Fruit fly (Drosophila melanogaster) whole organism, adult: ENCODE measurements around the gene SamDC.
A peak's percentile ranks its signal among the peaks of the same experiment; 100 is the strongest.

Experiments used
- CG11617 ChIP-seq: fragments of 200-800 bp; sonication (Bioruptor generic); optimal IDR thresholded peaks from 2 replicates; lab custom pipeline; 2017; ENCODE audit warnings: mild to moderate bottlenecking, missing biosample characterization, missing genetic modification reagents, missing genetic modification characterization
- CG12768 ChIP-seq: fragments of 200-800 bp; sonication (Bioruptor generic); optimal IDR thresholded peaks from 2 replicates; lab custom pipeline; 2017; ENCODE audit warnings: missing biosample characterization, missing genetic modification characterization, mild to moderate bottlenecking, moderate library complexity, missing genetic modification reagents
- CG14711 ChIP-seq: fragments of 200-800 bp; sonication (Bioruptor generic); optimal IDR thresholded peaks from 2 replicates; lab custom pipeline; 2018; ENCODE audit warnings: missing biosample characterization, mild to moderate bottlenecking, missing genetic modification characterization, moderate library complexity
- CG1620 ChIP-seq: fragments of 200-800 bp; sonication (Bioruptor generic); optimal IDR thresholded peaks from 2 replicates; lab custom pipeline; 2016; ENCODE audit warnings: missing biosample characterization, missing genetic modification characterization
- CG33017 ChIP-seq: fragments of 200-800 bp; sonication (Bioruptor generic); optimal IDR thresholded peaks from 2 replicates; lab custom pipeline; 2018; ENCODE audit warnings: missing biosample characterization, mild to moderate bottlenecking, missing genetic modification characterization, moderate library complexity
- CG5204 ChIP-seq: fragments of 200-800 bp; sonication (Bioruptor generic); optimal IDR thresholded peaks from 2 replicates; lab custom pipeline; 2016; ENCODE audit warnings: missing biosample characterization, missing genetic modification characterization
- CG7045 ChIP-seq: fragments of 200-800 bp; sonication (Bioruptor generic); optimal IDR thresholded peaks from 2 replicates; lab custom pipeline; 2017; ENCODE audit warnings: missing biosample characterization, mild to moderate bottlenecking, missing genetic modification characterization
- CG7101 ChIP-seq: fragments of 200-800 bp; sonication (Bioruptor generic); optimal IDR thresholded peaks from 2 replicates; lab custom pipeline; 2018; ENCODE audit warnings: missing biosample characterization, mild to moderate bottlenecking, missing genetic modification characterization, moderate library complexity
- Clk ChIP-seq: fragments of 200-800 bp; sonication (Bioruptor generic); optimal IDR thresholded peaks from 2 replicates; lab custom pipeline; 2017; ENCODE audit warnings: missing biosample characterization, missing genetic modification characterization
- Crg-1 ChIP-seq: fragments of 200-800 bp; sonication (Bioruptor generic); optimal IDR thresholded peaks from 2 replicates; lab custom pipeline; 2016; ENCODE audit warnings: missing biosample characterization, missing genetic modification characterization
- Hr96 ChIP-seq: fragments of 200-800 bp; sonication (Bioruptor generic); optimal IDR thresholded peaks from 2 replicates; lab custom pipeline; 2016; ENCODE audit warnings: missing biosample characterization, missing genetic modification characterization
- Mnt ChIP-seq: fragments of 200-800 bp; sonication (Bioruptor generic); optimal IDR thresholded peaks from 2 replicates; lab custom pipeline; 2016; ENCODE audit warnings: missing biosample characterization, mild to moderate bottlenecking, missing genetic modification characterization
- bab1 ChIP-seq: fragments of 200-800 bp; sonication (Bioruptor generic); optimal IDR thresholded peaks from 3 replicates; lab custom pipeline; 2019; ENCODE audit warnings: missing biosample characterization, mild to moderate bottlenecking, missing genetic modification characterization, moderate library complexity
- cic ChIP-seq: fragments of 200-800 bp; sonication (Bioruptor generic); optimal IDR thresholded peaks from 2 replicates; lab custom pipeline; 2017; ENCODE audit warnings: missing biosample characterization, mild to moderate bottlenecking, missing genetic modification characterization, moderate library complexity
- cnc ChIP-seq, 2 experiments: fragments of >200 bp; optimal IDR thresholded peaks; 2 replicates each; lab custom pipeline; 2017
- kay ChIP-seq: fragments of 200-800 bp; sonication (Bioruptor generic); peaks from one replicate; lab custom pipeline; 2016; ENCODE audit warnings: missing biosample characterization, missing genetic modification characterization, borderline replicate concordance
- ovo ChIP-seq: fragments of 200-800 bp; sonication (Bioruptor generic); optimal IDR thresholded peaks from 2 replicates; lab custom pipeline; 2016; ENCODE audit warnings: missing biosample characterization, missing genetic modification characterization
- pad ChIP-seq: fragments of 200-800 bp; sonication (Bioruptor generic); optimal IDR thresholded peaks from 3 replicates; lab custom pipeline; 2017; ENCODE audit warnings: missing biosample characterization, missing genetic modification characterization, mild to moderate bottlenecking, moderate library complexity, missing genetic modification reagents
- tj ChIP-seq: fragments of 200-800 bp; sonication (Bioruptor generic); optimal IDR thresholded peaks from 3 replicates; lab custom pipeline; 2017; ENCODE audit warnings: missing biosample characterization, mild to moderate bottlenecking, missing genetic modification characterization, moderate library complexity
- toe ChIP-seq: fragments of 200-800 bp; sonication (Bioruptor generic); optimal IDR thresholded peaks from 2 replicates; lab custom pipeline; 2016; ENCODE audit warnings: missing biosample characterization, missing genetic modification characterization

The SamDC gene

DNA sequence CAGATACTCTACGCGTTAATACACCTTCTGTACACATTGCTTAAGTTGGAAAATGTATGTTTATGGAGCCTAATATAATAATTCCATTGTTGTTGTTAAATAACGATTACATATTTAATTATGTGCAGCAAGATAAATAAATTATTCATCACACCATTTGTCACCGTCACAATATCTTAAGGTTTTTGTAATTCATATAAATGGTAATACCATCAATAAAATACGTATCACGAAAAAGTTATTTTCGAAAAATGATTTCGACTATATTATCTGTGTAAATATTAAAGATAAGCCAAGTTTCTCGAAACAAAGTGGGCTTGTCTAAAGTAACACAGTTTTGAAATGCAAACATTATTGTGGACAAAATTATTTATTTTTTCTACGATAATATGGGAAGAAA is 17.1 kb upstream of the SamDC start, which contains the start of gene CG4995:
TSS of gene CG4995 (plus strand) at position 301 of the 400 bp plus-strand sequence.
- TF ChIP-seq CG5204 (GFP tag; lab: Kevin White, UChicago) (no peak), CG11617 (GFP tag; lab: Kevin White, UChicago) (no peak), CG33017 (tag; lab: Kevin White, UChicago) (no peak), CG7101 (no peak), Hr96 (GFP tag; lab: Kevin White, UChicago) (no peak)

DNA sequence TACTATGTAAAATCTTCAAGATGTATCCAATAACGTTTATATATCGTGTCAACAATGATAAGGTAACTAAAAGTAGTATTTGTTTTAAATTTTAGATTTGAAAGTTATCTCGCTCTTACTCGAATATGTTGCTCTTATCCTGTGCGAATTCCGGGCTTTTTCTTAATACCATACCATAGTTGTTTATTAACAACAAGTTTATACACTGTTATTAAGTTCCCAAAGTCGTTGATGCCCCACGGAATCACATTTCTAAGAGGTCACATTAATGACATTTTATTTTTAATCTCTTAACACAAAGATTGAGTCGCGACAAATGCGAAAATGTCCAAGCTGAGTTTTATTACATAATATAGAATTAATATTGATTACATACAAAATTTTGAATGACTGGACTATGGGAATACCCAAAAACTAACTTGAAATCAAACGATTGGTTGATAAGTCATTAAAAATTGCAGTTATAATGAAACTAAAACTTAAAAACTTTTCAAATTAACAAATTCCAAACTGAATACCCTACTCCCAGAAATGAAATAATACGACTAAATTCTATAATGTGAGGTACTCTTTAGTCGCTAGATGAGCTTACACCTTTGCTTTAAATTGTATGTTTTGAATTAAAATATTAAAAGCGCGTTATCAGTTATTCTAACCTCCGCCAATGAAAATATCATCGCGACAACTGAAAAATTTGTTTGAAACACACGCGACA is 16.3 kb upstream of the SamDC start, which contains the start of gene CG5381:
TSS of gene CG5381 (minus strand) at position 330 of the 715 bp plus-strand sequence.
- peak; percentile 69 for TF ChIP-seq kay (GFP tag; lab: Kevin White, UChicago)
- TF ChIP-seq toe: no peak

DNA sequence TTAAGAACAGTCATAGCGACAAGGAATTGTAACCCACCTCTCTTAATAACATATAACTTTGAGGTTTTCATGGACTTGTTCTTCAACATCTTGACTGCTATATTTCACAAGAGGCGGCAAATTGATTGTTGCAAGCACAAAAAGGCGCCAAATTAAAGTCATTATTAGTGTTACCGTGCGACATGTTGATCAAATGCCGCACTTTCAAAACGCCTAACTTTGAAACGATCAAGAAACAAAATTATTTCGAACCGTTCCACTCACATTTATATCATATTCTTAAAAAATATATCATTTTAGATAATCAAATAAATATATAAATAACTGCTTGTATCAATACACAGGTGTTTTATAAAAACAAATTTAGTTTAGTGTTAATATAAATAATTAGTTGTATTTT is 11.5 kb upstream of the SamDC start, which contains the start of gene RnrL:
TSS of gene RnrL (minus strand) at position 154 of the 400 bp plus-strand sequence.
- TF ChIP-seq ovo (GFP tag; lab: Kevin White, UChicago): no peak
- peak; percentile 82 for TF ChIP-seq kay (GFP tag; lab: Kevin White, UChicago)
- TF ChIP-seq tj (GFP tag; lab: Kevin White, UChicago): no peak

- peak; percentile 44 for TF ChIP-seq CG7101
- no peak for TF ChIP-seq CG12768 (GFP tag; lab: Kevin White, UChicago)
- TF ChIP-seq CG33017 (tag; lab: Kevin White, UChicago): peak; percentile 40
- TF ChIP-seq Crg-1: no peak
- peak; percentile 26 for TF ChIP-seq CG14711 (tag; lab: Kevin White, UChicago)
- no peak for TF ChIP-seq toe
- peak; percentile 0 for TF ChIP-seq kay (GFP tag; lab: Kevin White, UChicago)
- TF ChIP-seq bab1 (GFP tag; lab: Kevin White, UChicago): no peak
- peak; percentile 10 for TF ChIP-seq Mnt
- TF ChIP-seq Clk (GFP tag; lab: Kevin White, UChicago): no peak
- TF ChIP-seq CG7045 (GFP tag; lab: Kevin White, UChicago): no peak
Observed at dm6 chr2L:10331066-10331847, 8.0 kb upstream of the SamDC start, which contains the start of the genes Schip1 and Cox10. Gene Schip1, minus strand, starts transcription at chr2L:10331116. Gene Cox10, plus strand, starts transcription at chr2L:10331471.

DNA sequence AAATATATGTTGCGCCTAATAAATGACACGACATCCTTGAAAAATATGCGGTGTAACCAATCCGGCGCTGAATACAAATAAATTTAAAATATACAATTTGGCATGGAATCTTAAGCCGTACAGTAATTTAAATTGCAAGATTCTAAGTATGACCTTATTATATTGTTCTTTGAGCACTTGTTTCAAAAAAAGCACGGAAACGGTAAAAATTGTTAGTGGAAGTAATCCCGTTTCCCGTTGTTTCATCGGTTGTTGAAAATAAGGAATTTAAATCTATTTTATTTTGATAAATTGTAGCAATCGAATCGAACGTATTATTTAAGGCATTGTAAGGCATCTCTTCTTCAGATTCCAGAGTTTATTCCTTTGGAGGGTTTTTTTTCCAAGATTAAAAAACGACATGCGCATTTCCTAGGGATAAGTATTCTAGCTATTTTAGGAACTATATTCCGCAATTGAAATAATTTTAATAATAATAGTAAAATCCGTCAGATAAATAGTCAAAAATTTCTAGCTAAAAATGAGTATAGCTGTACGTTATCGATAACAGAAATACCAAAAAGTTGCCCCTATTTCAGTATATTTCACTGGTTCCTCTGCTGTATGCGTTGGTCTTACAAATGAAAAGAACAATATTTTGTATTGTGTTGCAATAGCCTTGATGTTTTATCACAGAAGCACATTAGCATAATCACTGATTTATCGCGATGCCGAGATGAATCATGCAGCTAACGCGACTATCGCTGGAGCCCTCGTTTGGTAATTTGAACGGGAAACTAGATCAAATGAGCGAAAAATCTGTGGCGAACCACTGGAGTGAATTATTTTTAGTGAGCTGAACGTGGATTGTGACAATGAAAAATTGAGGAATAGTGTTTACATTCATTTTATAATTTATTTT is 5.9 kb upstream of the SamDC start, which contains the start of gene GATAd:
TSS of gene GATAd (plus strand) at position 644 of the 901 bp plus-strand sequence.
- TF ChIP-seq CG12768 (GFP tag; lab: Kevin White, UChicago): peak; percentile 15
- TF ChIP-seq tj (GFP tag; lab: Kevin White, UChicago): no peak
- no peak for TF ChIP-seq cic (GFP tag; lab: Kevin White, UChicago)
- TF ChIP-seq CG33017 (tag; lab: Kevin White, UChicago): peak; percentile 30
- peak; percentile 98 for TF ChIP-seq kay (GFP tag; lab: Kevin White, UChicago)
- TF ChIP-seq Crg-1: no peak
- TF ChIP-seq Clk (GFP tag; lab: Kevin White, UChicago): no peak
- no peak for TF ChIP-seq toe
- no peak for TF ChIP-seq Hr96 (GFP tag; lab: Kevin White, UChicago)
- peak; percentile 8 for TF ChIP-seq CG7101
- TF ChIP-seq CG11617 (GFP tag; lab: Kevin White, UChicago): no peak
- peak; percentile 23 for TF ChIP-seq Mnt
- peak; percentile 41 for TF ChIP-seq bab1 (GFP tag; lab: Kevin White, UChicago)
- TF ChIP-seq CG14711 (tag; lab: Kevin White, UChicago): no peak
- peak; percentile 38 for TF ChIP-seq pad (GFP tag; lab: Kevin White, UChicago)
- no peak for TF ChIP-seq CG1620 (GFP tag; lab: Kevin White, UChicago)
- TF ChIP-seq ovo (GFP tag; lab: Kevin White, UChicago): no peak
- TF ChIP-seq CG5204 (GFP tag; lab: Kevin White, UChicago): no peak
- no peak for TF ChIP-seq cnc (optimal IDR thresholded peaks at IDR 0.05; lab: Kevin White, UChicago)
- no peak for TF ChIP-seq CG7045 (GFP tag; lab: Kevin White, UChicago)

DNA sequence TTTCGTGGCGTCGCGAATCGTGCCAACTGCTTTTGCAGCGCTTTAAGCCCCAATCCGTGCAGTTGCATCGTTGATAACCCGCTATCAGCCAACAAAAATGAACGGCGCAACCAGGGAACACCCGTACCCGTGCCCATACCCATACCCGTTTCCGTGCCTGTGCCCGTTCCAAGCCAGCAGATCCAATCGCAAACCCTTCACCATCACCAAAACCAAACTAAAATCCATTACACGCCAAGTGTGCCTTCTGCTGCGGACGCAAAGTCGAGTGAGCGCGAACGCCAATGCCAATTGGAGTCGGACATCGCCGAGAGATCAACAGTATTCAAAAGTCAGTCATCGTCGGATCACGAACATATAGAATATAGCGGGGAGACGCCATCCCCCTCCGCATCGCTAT is 5.0 kb upstream of the SamDC start:
- TF ChIP-seq CG7101: no peak
- TF ChIP-seq CG7045 (GFP tag; lab: Kevin White, UChicago): no peak
- no peak for TF ChIP-seq tj (GFP tag; lab: Kevin White, UChicago)
- TF ChIP-seq pad (GFP tag; lab: Kevin White, UChicago): no peak
